Worm (Caenorhabditis elegans): Measurements from ENCODE around the gene Y77E11A.8.

Y77E11A.8 gene

ce11 chrIV:1403960-1404359 is 20.9 kb downstream of the Y77E11A.8 start:
- TF ChIP-seq ceh-34 (tag; optimal IDR thresholded peaks at IDR 0.05) (no peak), pha-4 (tag; optimal IDR thresholded peaks at IDR 0.05) (no peak), eyg-1 (tag; optimal IDR thresholded peaks at IDR 0.05) (no peak), odd-2 (tag; optimal IDR thresholded peaks at IDR 0.05) (no peak), ref-2 (tag; optimal IDR thresholded peaks at IDR 0.05) (no peak), hlh-8 (tag; optimal IDR thresholded peaks at IDR 0.05) (no peak)

- no peak for TF ChIP-seq pqm-1 (tag; optimal IDR thresholded peaks at IDR 0.05)
- TF ChIP-seq ceh-48 (tag; optimal IDR thresholded peaks at IDR 0.05): peak; percentile 22
- TF ChIP-seq ceh-6 (GFP tag; optimal IDR thresholded peaks at IDR 0.05): no peak
- TF ChIP-seq gmeb-2 (tag; optimal IDR thresholded peaks at IDR 0.05): no peak
Measured at ce11 chrIV:1400016-1400415, 24.8 kb downstream of the Y77E11A.8 start.

- no peak for TF ChIP-seq pqm-1 (tag; optimal IDR thresholded peaks at IDR 0.05)
- TF ChIP-seq ceh-34 (tag; optimal IDR thresholded peaks at IDR 0.05): no peak
- no peak for TF ChIP-seq F13H6.1 (tag; optimal IDR thresholded peaks at IDR 0.05)
- TF ChIP-seq sdc-2 (tag; optimal IDR thresholded peaks at IDR 0.05): no peak
- TF ChIP-seq C08G9.2 (tag; optimal IDR thresholded peaks at IDR 0.05): no peak
- TF ChIP-seq ceh-2 (tag; optimal IDR thresholded peaks at IDR 0.05): no peak
- no peak for TF ChIP-seq hlh-15 (tag; optimal IDR thresholded peaks at IDR 0.05)
- TF ChIP-seq pros-1 (tag; optimal IDR thresholded peaks at IDR 0.05): no peak
- TF ChIP-seq elt-2 (tag; optimal IDR thresholded peaks at IDR 0.05): no peak
- TF ChIP-seq ttx-3 (tag; optimal IDR thresholded peaks at IDR 0.05): no peak
- no peak for TF ChIP-seq npax-4 (tag; optimal IDR thresholded peaks at IDR 0.05)
- TF ChIP-seq pax-1 (tag; optimal IDR thresholded peaks at IDR 0.05): no peak
- TF ChIP-seq pag-3 (tag; optimal IDR thresholded peaks at IDR 0.05; ENCODE audit: borderline replicate concordance): no peak
- no peak for TF ChIP-seq tbx-2 (tag; optimal IDR thresholded peaks at IDR 0.05)
- no peak for TF ChIP-seq zip-5 (tag; optimal IDR thresholded peaks at IDR 0.05)
- TF ChIP-seq ceh-14 (tag; optimal IDR thresholded peaks at IDR 0.05): no peak
Measured at ce11 chrIV:1397895-1398294, 27.0 kb downstream of the Y77E11A.8 start.

- no peak for TF ChIP-seq tbx-7 (tag; optimal IDR thresholded peaks at IDR 0.05)
- TF ChIP-seq hlh-30 (tag; optimal IDR thresholded peaks at IDR 0.05; ENCODE audit: insufficient read depth): no peak
- TF ChIP-seq ceh-30 (tag; optimal IDR thresholded peaks at IDR 0.05): no peak
- no peak for TF ChIP-seq ceh-9 (tag; optimal IDR thresholded peaks at IDR 0.05)
- no peak for TF ChIP-seq ceh-18 (tag; optimal IDR thresholded peaks at IDR 0.05)
- no peak for TF ChIP-seq ets-4 (tag; optimal IDR thresholded peaks at IDR 0.05)
- no peak for TF ChIP-seq K09A11.1 (tag; optimal IDR thresholded peaks at IDR 0.05; ENCODE audit: insufficient read depth)
- TF ChIP-seq lin-11 (tag; optimal IDR thresholded peaks at IDR 0.05): no peak
Measured at ce11 chrIV:1394077-1394476, 30.8 kb downstream of the Y77E11A.8 start.

- TF ChIP-seq ceh-14 (tag; optimal IDR thresholded peaks at IDR 0.05): no peak
- no peak for TF ChIP-seq unc-55 (GFP tag; optimal IDR thresholded peaks at IDR 0.05)
- TF ChIP-seq syd-9 (tag; optimal IDR thresholded peaks at IDR 0.05): no peak
- no peak for TF ChIP-seq ceh-22 (tag; optimal IDR thresholded peaks at IDR 0.05)
- TF ChIP-seq ceh-30 (tag; optimal IDR thresholded peaks at IDR 0.05): no peak
Measured at ce11 chrIV:1391446-1391845, 33.4 kb downstream of the Y77E11A.8 start.

ce11 chrIV:1390102-1390501 is 34.8 kb downstream of the Y77E11A.8 start:
- TF ChIP-seq ceh-6 (GFP tag; optimal IDR thresholded peaks at IDR 0.05): no peak
- no peak for TF ChIP-seq sox-2 (GFP tag; IDR thresholded peaks at IDR 0.05)
- TF ChIP-seq eyg-1 (tag; optimal IDR thresholded peaks at IDR 0.05): no peak
- TF ChIP-seq pax-1 (tag; optimal IDR thresholded peaks at IDR 0.05): no peak
- TF ChIP-seq hlh-8 (tag; optimal IDR thresholded peaks at IDR 0.05): no peak
- no peak for TF ChIP-seq ama-1 (optimal IDR thresholded peaks at IDR 0.05)

All from whole organism, late embryonic.